Worm (Caenorhabditis elegans) whole organism, L4 larva: ENCODE results near the gene dpf-1.

Experiments used
- D1046.2 ChIP-seq: fragments of 200-800 bp; sonication (Bioruptor generic); IDR thresholded peaks from 2 replicates; pipeline ENCODE4 v1.3.6; 2022; ENCODE audit warnings: missing genetic modification characterization, missing compliant biosample characterization
- F10B5.3 ChIP-seq: sonication (generic microtip); optimal IDR thresholded peaks from 2 replicates; lab custom pipeline; 2016; ENCODE audit warnings: mild to moderate bottlenecking, missing genetic modification characterization, missing compliant biosample characterization
- F26F4.8 ChIP-seq: fragments of 200-800 bp; sonication (Bioruptor generic); conservative IDR thresholded peaks from 2 replicates; pipeline ENCODE4 v1.3.6; 2022; ENCODE audit warnings: missing genetic modification characterization, missing compliant biosample characterization
- ZK337.2 ChIP-seq: fragments of 200-800 bp; sonication (Bioruptor generic); IDR thresholded peaks from 2 replicates; pipeline ENCODE4 v1.3.6; 2022; ENCODE audit warnings: missing genetic modification reagents, missing genetic modification characterization, missing compliant biosample characterization
- ZK546.5 ChIP-seq, 2 experiments: sonication (generic microtip); optimal IDR thresholded peaks; 2 replicates each; lab custom pipeline; 2017; ENCODE audit warnings: missing biosample characterization in 2 of 2, missing genetic modification characterization in 2 of 2
- ama-1 ChIP-seq: fragments of 150-350 bp; optimal IDR thresholded peaks from 2 replicates; lab custom pipeline; 2014; ENCODE audit warnings: inconsistent platforms, mixed read lengths
- arid-1 ChIP-seq: fragments of 200-800 bp; sonication (Bioruptor generic); conservative IDR thresholded peaks from 2 replicates; pipeline ENCODE4 v1.3.6; 2022; ENCODE audit warnings: missing genetic modification reagents, missing genetic modification characterization, missing compliant biosample characterization
- attf-4 ChIP-seq: sonication (generic microtip); optimal IDR thresholded peaks from 3 replicates; lab custom pipeline; 2017; ENCODE audit warnings: missing biosample characterization, missing genetic modification characterization
- ceh-28 ChIP-seq: fragments of 150-350 bp; optimal IDR thresholded peaks from 2 replicates; lab custom pipeline; 2014; ENCODE audit warnings: missing biosample characterization, missing genetic modification reagents, missing genetic modification characterization
- ceh-44 ChIP-seq: fragments of 200-800 bp; sonication (Bioruptor generic); IDR thresholded peaks from 2 replicates; pipeline ENCODE4 v1.3.6; 2022; ENCODE audit warnings: missing genetic modification reagents, missing genetic modification characterization, missing compliant biosample characterization
- ceh-62 ChIP-seq: sonication (generic microtip); optimal IDR thresholded peaks from 2 replicates; lab custom pipeline; 2017; ENCODE audit warnings: missing biosample characterization, missing genetic modification characterization
- cey-2 ChIP-seq: sonication (generic microtip); optimal IDR thresholded peaks from 3 replicates; lab custom pipeline; 2017; ENCODE audit warnings: missing genetic modification characterization, mild to moderate bottlenecking, missing compliant biosample characterization, antibody characterized with exemption, borderline replicate concordance; ENCODE audit not compliant: insufficient read depth
- ctbp-1 ChIP-seq: fragments of 200-800 bp; sonication (Bioruptor generic); IDR thresholded peaks from 2 replicates; pipeline ENCODE4 v1.3.6; 2022; ENCODE audit warnings: missing genetic modification reagents, missing genetic modification characterization, missing compliant biosample characterization
- daf-16 ChIP-seq, 3 experiments: sonication (generic microtip); optimal IDR thresholded peaks; 2 replicates each; lab custom pipeline; 2016 to 2017; ENCODE audit warnings: missing genetic modification characterization in 3 of 3, missing genetic modification reagents in 3 of 3, mild to moderate bottlenecking in 2 of 3, missing compliant biosample characterization in 2 of 3, missing biosample characterization in 1 of 3, moderate library complexity in 1 of 3
- dmd-6 ChIP-seq: fragments of 200-800 bp; sonication (Bioruptor generic); IDR thresholded peaks from 2 replicates; pipeline ENCODE4 v1.3.6; 2022; ENCODE audit warnings: missing genetic modification reagents, missing genetic modification characterization, missing compliant biosample characterization
- dmd-8 ChIP-seq: fragments of 200-800 bp; sonication (Bioruptor generic); IDR thresholded peaks from 2 replicates; pipeline ENCODE4 v1.3.6; 2022; ENCODE audit warnings: missing genetic modification characterization, missing compliant biosample characterization
- duxl-1 ChIP-seq: sonication (generic microtip); optimal IDR thresholded peaks from 2 replicates; lab custom pipeline; 2016; ENCODE audit warnings: mild to moderate bottlenecking, missing genetic modification characterization, moderate library complexity, missing compliant biosample characterization; ENCODE audit not compliant: poor library complexity
- dve-1 ChIP-seq: sonication (generic microtip); optimal IDR thresholded peaks from 2 replicates; lab custom pipeline; 2017; ENCODE audit warnings: antibody characterized with exemption, mild to moderate bottlenecking, missing genetic modification characterization, missing compliant biosample characterization; ENCODE audit not compliant: insufficient read depth
- fkh-10 ChIP-seq: fragments of 150-350 bp; optimal IDR thresholded peaks from 2 replicates; lab custom pipeline; 2014; ENCODE audit warnings: missing biosample characterization, missing genetic modification reagents, missing genetic modification characterization
- gei-8 ChIP-seq: fragments of 200-800 bp; sonication (Bioruptor generic); optimal IDR thresholded peaks from 2 replicates; lab custom pipeline; 2018; ENCODE audit warnings: mild to moderate bottlenecking, missing genetic modification characterization, missing compliant biosample characterization
- hif-1 ChIP-seq, 2 experiments: sonication (generic microtip); optimal IDR thresholded peaks; 2 replicates each; lab custom pipeline; 2016 to 2017; ENCODE audit warnings: missing compliant biosample characterization in 2 of 2, missing genetic modification characterization in 2 of 2, missing genetic modification reagents in 2 of 2, missing genotype in 2 of 2, mild to moderate bottlenecking in 1 of 2
- lim-7 ChIP-seq: fragments of 200-800 bp; sonication (Bioruptor generic); IDR thresholded peaks from 2 replicates; pipeline ENCODE4 v1.3.6; 2022; ENCODE audit warnings: missing genetic modification characterization, missing compliant biosample characterization
- lin-1 ChIP-seq: fragments of 200-800 bp; sonication (Bioruptor generic); IDR thresholded peaks from 2 replicates; pipeline ENCODE4 v1.3.6; 2022; ENCODE audit warnings: missing genetic modification reagents, missing genetic modification characterization, missing compliant biosample characterization
- lin-39 ChIP-seq: fragments of 150-350 bp; optimal IDR thresholded peaks from 2 replicates; lab custom pipeline; 2014; ENCODE audit warnings: missing biosample characterization, missing genetic modification reagents, missing genetic modification characterization
- madf-5 ChIP-seq, 2 experiments: fragments of 200-800 bp; sonication (Bioruptor generic); IDR thresholded peaks; 2 replicates each; pipeline ENCODE4 v1.3.6; 2022; ENCODE audit warnings: missing compliant biosample characterization in 2 of 2, missing genetic modification characterization in 2 of 2
- mep-1 ChIP-seq: fragments of 150-350 bp; sonication (generic microtip); optimal IDR thresholded peaks from 3 replicates; lab custom pipeline; 2014; ENCODE audit warnings: missing biosample characterization, missing genetic modification characterization
- mxl-2 ChIP-seq: fragments of 200-800 bp; sonication (Bioruptor generic); conservative IDR thresholded peaks from 2 replicates; pipeline ENCODE4 v1.3.6; 2022; ENCODE audit warnings: missing genetic modification reagents, missing genetic modification characterization, missing compliant biosample characterization
- mxl-3 ChIP-seq: fragments of 200-800 bp; sonication (Bioruptor generic); optimal IDR thresholded peaks from 2 replicates; lab custom pipeline; 2018; ENCODE audit warnings: mild to moderate bottlenecking, missing genetic modification characterization, missing compliant biosample characterization
- nhr-10 ChIP-seq: fragments of 150-350 bp; optimal IDR thresholded peaks from 2 replicates; lab custom pipeline; 2014; ENCODE audit warnings: missing biosample characterization, missing genetic modification characterization
- nhr-102 ChIP-seq: sonication (generic microtip); optimal IDR thresholded peaks from 2 replicates; lab custom pipeline; 2016; ENCODE audit warnings: mild to moderate bottlenecking, missing genetic modification characterization, moderate library complexity, missing compliant biosample characterization
- nhr-11 ChIP-seq: fragments of 150-350 bp; optimal IDR thresholded peaks from 2 replicates; lab custom pipeline; 2014; ENCODE audit warnings: missing biosample characterization, missing genetic modification characterization
- nhr-25 ChIP-seq: sonication (generic microtip); optimal IDR thresholded peaks from 2 replicates; lab custom pipeline; 2017; ENCODE audit warnings: missing genetic modification characterization, mild to moderate bottlenecking, missing compliant biosample characterization, antibody characterized with exemption, moderate library complexity, borderline replicate concordance; ENCODE audit not compliant: insufficient read depth
- nhr-42 ChIP-seq: fragments of 200-800 bp; sonication (Bioruptor generic); IDR thresholded peaks from 2 replicates; pipeline ENCODE4 v1.3.6; 2022; ENCODE audit warnings: missing genetic modification characterization, missing compliant biosample characterization
- nhr-48 ChIP-seq: sonication (generic microtip); optimal IDR thresholded peaks from 2 replicates; lab custom pipeline; 2016; ENCODE audit warnings: mild to moderate bottlenecking, missing genetic modification characterization, missing compliant biosample characterization
- pha-4 ChIP-seq, 2 experiments: fragments of 150-350 bp in 1 of 2; fragments of 200-800 bp in 1 of 2; sonication (Bioruptor generic) in 1 of 2; IDR thresholded peaks in 1 of 2; optimal IDR thresholded peaks in 1 of 2; 2 replicates each; pipeline versions ENCODE4 v1.3.6 to Lab custom; 2014 to 2022; ENCODE audit warnings: missing genetic modification characterization in 2 of 2, missing genetic modification reagents in 2 of 2, missing biosample characterization in 1 of 2, missing compliant biosample characterization in 1 of 2
- php-3 ChIP-seq: fragments of 200-800 bp; sonication (Bioruptor generic); IDR thresholded peaks from 2 replicates; pipeline ENCODE4 v1.3.6; 2022; ENCODE audit warnings: missing genetic modification reagents, missing genetic modification characterization, missing compliant biosample characterization
- rbr-2 ChIP-seq: sonication (generic microtip); optimal IDR thresholded peaks from 2 replicates; lab custom pipeline; 2016; ENCODE audit warnings: missing genotype, missing genetic modification characterization, missing compliant biosample characterization
- saeg-2 ChIP-seq: fragments of 200-800 bp; sonication (Bioruptor generic); IDR thresholded peaks from 2 replicates; pipeline ENCODE4 v1.3.6; 2022; ENCODE audit warnings: missing genetic modification reagents, missing genetic modification characterization, missing compliant biosample characterization
- sdz-12 ChIP-seq: fragments of 200-800 bp; sonication (Bioruptor generic); optimal IDR thresholded peaks from 2 replicates; lab custom pipeline; 2018; ENCODE audit warnings: mild to moderate bottlenecking, missing genetic modification characterization, missing compliant biosample characterization
- set-16 ChIP-seq: fragments of 200-800 bp; sonication (Bioruptor generic); IDR thresholded peaks from 2 replicates; pipeline ENCODE4 v1.3.6; 2022; ENCODE audit warnings: missing genetic modification reagents, missing genetic modification characterization, missing compliant biosample characterization
- snpc-1.2 ChIP-seq: fragments of 200-800 bp; sonication (Bioruptor generic); IDR thresholded peaks from 2 replicates; pipeline ENCODE4 v1.3.6; 2022; ENCODE audit warnings: missing genetic modification reagents, missing genetic modification characterization, missing compliant biosample characterization
- unc-39 ChIP-seq: sonication (generic microtip); optimal IDR thresholded peaks from 2 replicates; lab custom pipeline; 2017; ENCODE audit warnings: missing biosample characterization, missing genetic modification characterization
- vab-7 ChIP-seq: fragments of 200-800 bp; sonication (Bioruptor generic); IDR thresholded peaks from 2 replicates; pipeline ENCODE4 v1.3.6; 2022; ENCODE audit warnings: missing genetic modification reagents, missing genetic modification characterization, missing compliant biosample characterization
- zfp-3 ChIP-seq: fragments of 200-800 bp; sonication (Bioruptor generic); conservative IDR thresholded peaks from 2 replicates; pipeline ENCODE4 v1.3.6; 2022; ENCODE audit warnings: missing genetic modification reagents, missing genetic modification characterization, missing compliant biosample characterization
- zip-11 ChIP-seq: fragments of 200-800 bp; sonication (Bioruptor generic); IDR thresholded peaks from 2 replicates; pipeline ENCODE4 v1.3.6; 2022; ENCODE audit warnings: missing genetic modification characterization, missing compliant biosample characterization
- ztf-7 ChIP-seq: fragments of 150-350 bp; optimal IDR thresholded peaks from 2 replicates; lab custom pipeline; 2014; ENCODE audit warnings: missing biosample characterization, missing genetic modification characterization

dpf-1 gene

DNA sequence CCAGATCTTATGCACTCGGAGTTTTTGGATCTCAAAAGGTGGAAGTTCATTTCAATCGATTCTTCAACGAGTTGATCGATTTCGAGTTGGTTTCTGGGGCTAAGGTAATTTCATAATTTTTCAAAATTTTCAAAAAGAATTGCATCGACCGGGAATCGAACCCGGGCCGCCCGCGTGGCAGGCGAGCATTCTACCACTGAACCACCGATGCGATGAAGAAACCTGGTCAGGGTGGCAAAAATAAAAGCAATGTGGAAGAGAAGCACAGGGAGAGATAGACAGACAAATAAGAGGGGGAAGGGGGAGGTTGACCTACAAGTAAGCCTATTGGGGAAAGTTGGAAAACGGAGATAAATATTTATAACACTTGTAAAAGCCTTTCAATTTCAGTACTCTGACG lies 33.9 kb downstream of the dpf-1 start (continued):
- peak; percentile 81 for TF ChIP-seq arid-1 (GFP tag; lab: Robert Waterston, UW)
- TF ChIP-seq set-16 (GFP tag; lab: Robert Waterston, UW) = peak; percentile 43; the same call in 1 of the 2 replicates
- 0 out of 2 replicates have a peak, but pooled peaks have one; percentile 44 for TF ChIP-seq nhr-42 (GFP tag; lab: Robert Waterston, UW)
- TF ChIP-seq nhr-25 (tag; lab: Kevin White, UChicago) = no peak
- TF ChIP-seq unc-39 (tag; lab: Kevin White, UChicago) = no peak

DNA sequence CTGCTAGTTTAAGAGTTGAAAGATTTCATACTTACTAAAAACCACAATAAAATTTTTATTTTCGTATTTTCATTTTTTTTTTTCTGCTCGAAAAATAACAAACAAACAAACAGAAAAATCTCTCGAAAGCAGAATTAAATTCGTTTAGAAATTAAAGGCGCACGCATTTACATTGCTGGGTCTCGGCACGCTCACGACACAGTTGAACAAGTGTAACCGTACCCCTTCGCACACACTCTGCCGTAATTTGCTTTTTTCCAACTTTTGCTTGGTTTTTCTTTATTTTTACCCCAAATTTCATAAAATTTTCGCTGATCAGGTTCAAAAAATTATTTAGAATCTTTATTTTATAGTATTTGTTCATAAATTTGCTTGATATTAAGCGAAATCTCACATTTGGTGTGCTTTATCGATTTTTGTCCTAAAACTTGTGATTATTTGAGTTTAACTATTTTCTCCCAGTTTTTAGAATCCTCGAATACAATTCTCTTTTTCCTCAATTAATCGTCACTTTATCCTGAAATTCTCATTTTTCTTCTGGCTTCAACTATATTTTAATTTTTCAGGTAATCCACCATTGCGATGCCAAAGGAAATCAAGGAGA lies 40.6 kb downstream of the dpf-1 start, which contains the start of gene rpl-38:
TSS of gene rpl-38 (plus strand) at position 554 of the 604 bp plus-strand sequence.
- TF ChIP-seq cey-2 (tag; lab: Kevin White, UChicago) = no peak
- no peak for TF ChIP-seq pha-4 (GFP tag; IDR thresholded peaks at IDR 0.05; lab: Robert Waterston, UW)
- TF ChIP-seq pha-4 (tag; optimal IDR thresholded peaks at IDR 0.05; lab: Kevin White, UChicago) = peak; percentile 80
- TF ChIP-seq mxl-3 = no peak
- TF ChIP-seq mep-1 (tag; lab: Kevin White, UChicago) = peak; percentile 83
- TF ChIP-seq dmd-6 (GFP tag; lab: Robert Waterston, UW) = peak; percentile 52; the same call in 1 of the 2 replicates
- 0 out of 2 replicates have a peak, but pooled peaks have one; percentile 26 for TF ChIP-seq php-3 (GFP tag; lab: Robert Waterston, UW)
- TF ChIP-seq lin-1 (GFP tag; lab: Robert Waterston, UW) = no peak
- TF ChIP-seq ZK337.2 (GFP tag; lab: Robert Waterston, UW) = no peak
- TF ChIP-seq F10B5.3 (tag; lab: Kevin White, UChicago) = peak; percentile 56
- no peak for TF ChIP-seq saeg-2 (GFP tag; lab: Robert Waterston, UW)
- peak; percentile 38; the same call in 1 of the 2 replicates for TF ChIP-seq vab-7 (GFP tag; lab: Robert Waterston, UW)
- TF ChIP-seq hif-1 (tag; optimal IDR thresholded peaks at IDR 0.05; lab: Kevin White, UChicago) = peak in 1 of 2 experiments; percentile 62
- no peak for TF ChIP-seq F26F4.8
- TF ChIP-seq rbr-2 = peak; percentile 69
- peak; percentile 35; the same call in 1 of the 2 replicates for TF ChIP-seq ceh-44
- TF ChIP-seq fkh-10 (GFP tag; lab: Kevin White, UChicago) = peak; percentile 29
- no peak for TF ChIP-seq ceh-28 (tag; lab: Kevin White, UChicago)
- peak; percentile 60 for TF ChIP-seq snpc-1.2 (GFP tag; lab: Robert Waterston, UW)
- peak; percentile 63 for TF ChIP-seq nhr-11 (tag; lab: Kevin White, UChicago)
- peak; percentile 100 for TF ChIP-seq D1046.2 (GFP tag; lab: Robert Waterston, UW)
- TF ChIP-seq zip-11 (GFP tag; lab: Robert Waterston, UW) = no peak
- TF ChIP-seq ama-1 (lab: Kevin White, UChicago) = no peak
- peak; percentile 70 for TF ChIP-seq dve-1 (tag; lab: Kevin White, UChicago)
- peak; percentile 44; the same call in 1 of the 2 replicates for TF ChIP-seq ctbp-1 (GFP tag; lab: Robert Waterston, UW)
- no peak for TF ChIP-seq lin-39 (tag; lab: Kevin White, UChicago)
- TF ChIP-seq nhr-10 = no peak
- no peak for TF ChIP-seq madf-5 (GFP tag; IDR thresholded peaks at IDR 0.05; lab: Robert Waterston, UW)
- no peak for TF ChIP-seq sdz-12 (GFP tag; lab: Kevin White, UChicago)
- no peak for TF ChIP-seq ceh-62 (tag; lab: Kevin White, UChicago)
- no peak for TF ChIP-seq dmd-8 (GFP tag; lab: Robert Waterston, UW)
- no peak for TF ChIP-seq set-16 (GFP tag; lab: Robert Waterston, UW)
- TF ChIP-seq ZK546.5 (tag; optimal IDR thresholded peaks at IDR 0.05; lab: Kevin White, UChicago) = no peak
- peak; percentile 65 for TF ChIP-seq duxl-1 (tag; lab: Kevin White, UChicago)
- TF ChIP-seq gei-8 = no peak
- no peak for TF ChIP-seq ztf-7 (tag; lab: Kevin White, UChicago)
- no peak for TF ChIP-seq lim-7 (GFP tag; lab: Robert Waterston, UW)
- peak; percentile 64 for TF ChIP-seq nhr-102 (tag; lab: Kevin White, UChicago)
- no peak for TF ChIP-seq mxl-2 (GFP tag; lab: Robert Waterston, UW)
- peak; percentile 39 for TF ChIP-seq nhr-48 (tag; lab: Kevin White, UChicago)
- no peak for TF ChIP-seq attf-4 (tag; lab: Kevin White, UChicago)
- TF ChIP-seq zfp-3 (GFP tag; lab: Robert Waterston, UW) = no peak
- TF ChIP-seq daf-16 (GFP tag; optimal IDR thresholded peaks at IDR 0.05; lab: Kevin White, UChicago) = peak in 1 of 2 experiments; percentile 42
- TF ChIP-seq daf-16 (tag; optimal IDR thresholded peaks at IDR 0.05; lab: Kevin White, UChicago) = peak; percentile 47
